Worm (Caenorhabditis elegans): ENCODE measurements around the gene F55G1.1.

- TF ChIP-seq dao-5 (tag; optimal IDR thresholded peaks at IDR 0.05) (no peak), W03F9.2 (tag; optimal IDR thresholded peaks at IDR 0.05) (no peak), him-1 (tag; optimal IDR thresholded peaks at IDR 0.05) (no peak)
Observed at ce11 chrIV:7520258-7520657, 28.7 kb downstream of the F55G1.1 start.
